Worm (Caenorhabditis elegans) whole organism, midembryonic: Measurements from ENCODE around the gene alh-7.

Experiments
- T22C8.4 ChIP-seq: fragments of 200-800 bp; sonication (Bioruptor generic); IDR thresholded peaks from 2 replicates; pipeline ENCODE4 v1.3.6; 2022; ENCODE audit warnings: missing genetic modification characterization, missing compliant biosample characterization
- cog-1 ChIP-seq: sonication (generic microtip); optimal IDR thresholded peaks from 2 replicates; lab custom pipeline; 2016; ENCODE audit warnings: missing genetic modification characterization, missing compliant biosample characterization
- flt-1 ChIP-seq: fragments of 200-800 bp; sonication (Bioruptor generic); IDR thresholded peaks from 2 replicates; pipeline ENCODE4 v1.3.6; 2022; ENCODE audit warnings: missing genetic modification characterization, missing compliant biosample characterization
- klf-2 ChIP-seq: fragments of 200-800 bp; sonication (Bioruptor generic); conservative IDR thresholded peaks from 2 replicates; pipeline ENCODE4 v1.3.6; 2022; ENCODE audit warnings: missing genetic modification reagents, missing genetic modification characterization, missing compliant biosample characterization
- med-1 ChIP-seq: sonication (generic microtip); optimal IDR thresholded peaks from 2 replicates; lab custom pipeline; 2017; ENCODE audit warnings: missing genetic modification characterization, mild to moderate bottlenecking, missing compliant biosample characterization, antibody characterized with exemption, missing genetic modification reagents; ENCODE audit not compliant: insufficient read depth
- ref-1 ChIP-seq: fragments of 200-800 bp; sonication (Bioruptor generic); conservative IDR thresholded peaks from 2 replicates; pipeline ENCODE4 v1.3.6; 2022; ENCODE audit warnings: missing genetic modification reagents, missing genetic modification characterization, missing compliant biosample characterization
- tab-1 ChIP-seq: fragments of 200-800 bp; sonication (Bioruptor generic); IDR thresholded peaks from 2 replicates; pipeline ENCODE4 v1.3.6; 2022; ENCODE audit warnings: missing genetic modification characterization, missing compliant biosample characterization
- ztf-23 ChIP-seq: fragments of 200-800 bp; sonication (Bioruptor generic); IDR thresholded peaks from 2 replicates; pipeline ENCODE4 v1.3.6; 2022; ENCODE audit warnings: missing genetic modification reagents, missing genetic modification characterization, missing compliant biosample characterization
- ztf-29 ChIP-seq: fragments of 200-800 bp; sonication (Bioruptor generic); IDR thresholded peaks from 2 replicates; pipeline ENCODE4 v1.3.6; 2022; ENCODE audit warnings: missing genetic modification reagents, missing genetic modification characterization, missing compliant biosample characterization

The alh-7 gene

ce11 chrII:13491254-13491889 lies at the start of gene alh-7:
Gene alh-7 (minus strand): TSS chrII:13491786.
- TF ChIP-seq ztf-29 (GFP tag; lab: Robert Waterston, UW) = no peak
- TF ChIP-seq ztf-23 (GFP tag; lab: Robert Waterston, UW) = no peak
- no peak for TF ChIP-seq cog-1 (tag; lab: Kevin White, UChicago)
- no peak for TF ChIP-seq ref-1 (GFP tag; lab: Robert Waterston, UW)
- TF ChIP-seq tab-1 (GFP tag; lab: Robert Waterston, UW) = no peak
- TF ChIP-seq klf-2 (GFP tag; lab: Robert Waterston, UW) = no peak
- TF ChIP-seq med-1 (GFP tag; lab: Kevin White, UChicago) = no peak
- TF ChIP-seq T22C8.4 (GFP tag; lab: Robert Waterston, UW) = no peak
- TF ChIP-seq flt-1 (GFP tag; lab: Robert Waterston, UW) = no peak

- TF ChIP-seq tab-1 (GFP tag; lab: Robert Waterston, UW) = no peak
- no peak for TF ChIP-seq T22C8.4 (GFP tag; lab: Robert Waterston, UW)
- no peak for TF ChIP-seq flt-1 (GFP tag; lab: Robert Waterston, UW)
- no peak for TF ChIP-seq ztf-29 (GFP tag; lab: Robert Waterston, UW)
- TF ChIP-seq klf-2 (GFP tag; lab: Robert Waterston, UW) = no peak
- TF ChIP-seq ztf-23 (GFP tag; lab: Robert Waterston, UW) = no peak
Observed at ce11 chrII:13540956-13541355, 49.4 kb upstream of the alh-7 start, which contains the start of the genes noa-1 and Y48E1B.17. Gene noa-1 (minus strand): TSS chrII:13541056. Gene Y48E1B.17 (minus strand): TSS chrII:13541084.

ce11 chrII:13531118-13531517 lies 39.5 kb upstream of the alh-7 start, which contains the start of gene snx-14:
Gene snx-14 (minus strand): TSS chrII:13531218.
- TF ChIP-seq cog-1 (tag; lab: Kevin White, UChicago) (no peak), flt-1 (GFP tag; lab: Robert Waterston, UW) (no peak), ztf-23 (GFP tag; lab: Robert Waterston, UW) (no peak), tab-1 (GFP tag; lab: Robert Waterston, UW) (no peak), klf-2 (GFP tag; lab: Robert Waterston, UW) (no peak), ztf-29 (GFP tag; lab: Robert Waterston, UW) (no peak), med-1 (GFP tag; lab: Kevin White, UChicago) (no peak), ref-1 (GFP tag; lab: Robert Waterston, UW) (no peak), T22C8.4 (GFP tag; lab: Robert Waterston, UW) (no peak)

ce11 chrII:13530657-13531056 lies 39.1 kb upstream of the alh-7 start:
- no peak for TF ChIP-seq klf-2 (GFP tag; lab: Robert Waterston, UW)
- no peak for TF ChIP-seq cog-1 (tag; lab: Kevin White, UChicago)
- TF ChIP-seq tab-1 (GFP tag; lab: Robert Waterston, UW) = no peak
- TF ChIP-seq med-1 (GFP tag; lab: Kevin White, UChicago) = no peak
- TF ChIP-seq ztf-23 (GFP tag; lab: Robert Waterston, UW) = no peak
- TF ChIP-seq ref-1 (GFP tag; lab: Robert Waterston, UW) = no peak
- TF ChIP-seq ztf-29 (GFP tag; lab: Robert Waterston, UW) = no peak
- TF ChIP-seq T22C8.4 (GFP tag; lab: Robert Waterston, UW) = no peak
- no peak for TF ChIP-seq flt-1 (GFP tag; lab: Robert Waterston, UW)

- TF ChIP-seq tab-1 (GFP tag; lab: Robert Waterston, UW) (no peak), T22C8.4 (GFP tag; lab: Robert Waterston, UW) (no peak), flt-1 (GFP tag; lab: Robert Waterston, UW) (no peak), cog-1 (tag; lab: Kevin White, UChicago) (no peak), med-1 (GFP tag; lab: Kevin White, UChicago) (no peak), ztf-29 (GFP tag; lab: Robert Waterston, UW) (no peak), ztf-23 (GFP tag; lab: Robert Waterston, UW) (no peak), klf-2 (GFP tag; lab: Robert Waterston, UW) (no peak), ref-1 (GFP tag; lab: Robert Waterston, UW) (no peak)
Observed at ce11 chrII:13529131-13529530, 37.5 kb upstream of the alh-7 start.

- TF ChIP-seq ztf-29 (GFP tag; lab: Robert Waterston, UW) = no peak
- TF ChIP-seq tab-1 (GFP tag; lab: Robert Waterston, UW) = no peak
- TF ChIP-seq ref-1 (GFP tag; lab: Robert Waterston, UW) = no peak
- no peak for TF ChIP-seq klf-2 (GFP tag; lab: Robert Waterston, UW)
- TF ChIP-seq ztf-23 (GFP tag; lab: Robert Waterston, UW) = no peak
Observed at ce11 chrII:13521977-13522404, 30.4 kb upstream of the alh-7 start.

ce11 chrII:13521179-13521616 lies 29.6 kb upstream of the alh-7 start:
- TF ChIP-seq klf-2 (GFP tag; lab: Robert Waterston, UW) (no peak), flt-1 (GFP tag; lab: Robert Waterston, UW) (no peak), ref-1 (GFP tag; lab: Robert Waterston, UW) (no peak), T22C8.4 (GFP tag; lab: Robert Waterston, UW) (no peak), tab-1 (GFP tag; lab: Robert Waterston, UW) (no peak), ztf-29 (GFP tag; lab: Robert Waterston, UW) (no peak), med-1 (GFP tag; lab: Kevin White, UChicago) (no peak), ztf-23 (GFP tag; lab: Robert Waterston, UW) (no peak), cog-1 (tag; lab: Kevin White, UChicago) (no peak)

ce11 chrII:13517600-13517999 lies 26.0 kb upstream of the alh-7 start, which contains the start of gene sre-45:
Gene sre-45 (plus strand): TSS chrII:13517900.
- TF ChIP-seq tab-1 (GFP tag; lab: Robert Waterston, UW) = no peak
- no peak for TF ChIP-seq ref-1 (GFP tag; lab: Robert Waterston, UW)
- TF ChIP-seq med-1 (GFP tag; lab: Kevin White, UChicago) = no peak
- TF ChIP-seq flt-1 (GFP tag; lab: Robert Waterston, UW) = no peak
- TF ChIP-seq T22C8.4 (GFP tag; lab: Robert Waterston, UW) = no peak
- TF ChIP-seq klf-2 (GFP tag; lab: Robert Waterston, UW) = no peak
- no peak for TF ChIP-seq ztf-23 (GFP tag; lab: Robert Waterston, UW)
- no peak for TF ChIP-seq ztf-29 (GFP tag; lab: Robert Waterston, UW)
- TF ChIP-seq cog-1 (tag; lab: Kevin White, UChicago) = no peak
